Worm (Caenorhabditis elegans) whole organism, L4 larva: ENCODE measurements around the gene ZK757.1.

ENCODE experiments used
- D1046.2 ChIP-seq: fragments of 200-800 bp; sonication (Bioruptor generic); IDR thresholded peaks from 2 replicates; pipeline ENCODE4 v1.3.6; 2022; ENCODE audit warnings: missing genetic modification characterization, missing compliant biosample characterization
- F10B5.3 ChIP-seq: sonication (generic microtip); optimal IDR thresholded peaks from 2 replicates; lab custom pipeline; 2016; ENCODE audit warnings: mild to moderate bottlenecking, missing genetic modification characterization, missing compliant biosample characterization
- F44E2.7 ChIP-seq: fragments of 200-800 bp; sonication (Bioruptor generic); IDR thresholded peaks from 2 replicates; pipeline ENCODE4 v2.1.2; 2022; ENCODE audit warnings: missing genetic modification characterization, missing compliant biosample characterization
- F49E8.2 ChIP-seq: sonication (generic microtip); optimal IDR thresholded peaks from 2 replicates; lab custom pipeline; 2016; ENCODE audit warnings: missing compliant biosample characterization, mild to moderate bottlenecking, missing genetic modification characterization, borderline replicate concordance
- T20F7.1 ChIP-seq: fragments of 200-800 bp; sonication (Bioruptor generic); optimal IDR thresholded peaks from 2 replicates; lab custom pipeline; 2018; ENCODE audit warnings: mild to moderate bottlenecking, missing genetic modification characterization, missing compliant biosample characterization
- T26A8.4 ChIP-seq: fragments of 200-800 bp; sonication (Bioruptor generic); IDR thresholded peaks from 2 replicates; pipeline ENCODE4 v1.3.6; 2022; ENCODE audit warnings: missing genetic modification characterization, missing compliant biosample characterization
- Y105C5A.15 ChIP-seq: fragments of 200-800 bp; sonication (Bioruptor generic); IDR thresholded peaks from 2 replicates; pipeline ENCODE4 v1.3.6; 2022; ENCODE audit warnings: missing genetic modification characterization, missing compliant biosample characterization
- Y48G9A.11 ChIP-seq: fragments of 200-800 bp; sonication (Bioruptor generic); IDR thresholded peaks from 2 replicates; pipeline ENCODE4 v1.3.6; 2022; ENCODE audit warnings: missing genetic modification reagents, missing genetic modification characterization, missing compliant biosample characterization
- Y75B8A.6 ChIP-seq: fragments of 200-800 bp; sonication (Bioruptor generic); IDR thresholded peaks from 2 replicates; pipeline ENCODE4 v1.3.6; 2022; ENCODE audit warnings: missing genetic modification reagents, missing genetic modification characterization, missing compliant biosample characterization
- ZK546.5 ChIP-seq, 2 experiments: sonication (generic microtip); optimal IDR thresholded peaks; 2 replicates each; lab custom pipeline; 2017; ENCODE audit warnings: missing biosample characterization in 2 of 2, missing genetic modification characterization in 2 of 2
- aha-1 ChIP-seq: fragments of 150-350 bp; peaks from one replicate; lab custom pipeline; 2014; ENCODE audit warnings: missing biosample characterization, missing genetic modification characterization
- aly-2 ChIP-seq: sonication (generic microtip); optimal IDR thresholded peaks from 2 replicates; lab custom pipeline; 2018; ENCODE audit warnings: missing biosample characterization, missing genetic modification characterization
- ceh-28 ChIP-seq: fragments of 150-350 bp; optimal IDR thresholded peaks from 2 replicates; lab custom pipeline; 2014; ENCODE audit warnings: missing biosample characterization, missing genetic modification reagents, missing genetic modification characterization
- ces-1 ChIP-seq: fragments of 150-350 bp; sonication (generic microtip); optimal IDR thresholded peaks from 4 replicates; lab custom pipeline; 2014; ENCODE audit warnings: missing biosample characterization, missing genetic modification reagents, missing genetic modification characterization
- daf-12 ChIP-seq: fragments of 150-350 bp; optimal IDR thresholded peaks from 2 replicates; lab custom pipeline; 2014; ENCODE audit warnings: missing biosample characterization, missing genetic modification reagents, missing genetic modification characterization
- daf-16 ChIP-seq, 3 experiments: sonication (generic microtip); optimal IDR thresholded peaks; 2 replicates each; lab custom pipeline; 2016 to 2017; ENCODE audit warnings: missing genetic modification characterization in 3 of 3, missing genetic modification reagents in 3 of 3, mild to moderate bottlenecking in 2 of 3, missing compliant biosample characterization in 2 of 3, missing biosample characterization in 1 of 3, moderate library complexity in 1 of 3
- daf-19 ChIP-seq: fragments of 200-800 bp; sonication (Bioruptor generic); conservative IDR thresholded peaks from 2 replicates; pipeline ENCODE4 v1.3.6; 2022; ENCODE audit warnings: missing genetic modification characterization, missing compliant biosample characterization
- dmd-6 ChIP-seq: fragments of 200-800 bp; sonication (Bioruptor generic); IDR thresholded peaks from 2 replicates; pipeline ENCODE4 v1.3.6; 2022; ENCODE audit warnings: missing genetic modification reagents, missing genetic modification characterization, missing compliant biosample characterization
- dmd-9 ChIP-seq: fragments of 200-800 bp; sonication (Bioruptor generic); IDR thresholded peaks from 2 replicates; pipeline ENCODE4 v1.3.6; 2022; ENCODE audit warnings: missing genetic modification reagents, missing genetic modification characterization, missing compliant biosample characterization
- dpl-1 ChIP-seq: fragments of 150-350 bp; optimal IDR thresholded peaks from 2 replicates; lab custom pipeline; 2014; ENCODE audit warnings: missing biosample characterization, missing genetic modification reagents, missing genetic modification characterization
- dve-1 ChIP-seq: sonication (generic microtip); optimal IDR thresholded peaks from 2 replicates; lab custom pipeline; 2017; ENCODE audit warnings: antibody characterized with exemption, mild to moderate bottlenecking, missing genetic modification characterization, missing compliant biosample characterization; ENCODE audit not compliant: insufficient read depth
- fkh-10 ChIP-seq: fragments of 150-350 bp; optimal IDR thresholded peaks from 2 replicates; lab custom pipeline; 2014; ENCODE audit warnings: missing biosample characterization, missing genetic modification reagents, missing genetic modification characterization
- fos-1 ChIP-seq: fragments of 150-350 bp; optimal IDR thresholded peaks from 2 replicates; lab custom pipeline; 2014; ENCODE audit warnings: missing biosample characterization, missing genetic modification characterization
- hif-1 ChIP-seq, 2 experiments: sonication (generic microtip); optimal IDR thresholded peaks; 2 replicates each; lab custom pipeline; 2016 to 2017; ENCODE audit warnings: missing compliant biosample characterization in 2 of 2, missing genetic modification characterization in 2 of 2, missing genetic modification reagents in 2 of 2, missing genotype in 2 of 2, mild to moderate bottlenecking in 1 of 2
- hlh-11 ChIP-seq: fragments of 200-800 bp; sonication (Bioruptor generic); optimal IDR thresholded peaks from 2 replicates; lab custom pipeline; 2018; ENCODE audit warnings: mild to moderate bottlenecking, missing genetic modification characterization, missing compliant biosample characterization
- hlh-30 ChIP-seq: sonication (generic microtip); optimal IDR thresholded peaks from 2 replicates; lab custom pipeline; 2017; ENCODE audit warnings: antibody characterized with exemption, mild to moderate bottlenecking, missing genetic modification characterization, missing compliant biosample characterization; ENCODE audit not compliant: insufficient read depth
- lin-1 ChIP-seq: fragments of 200-800 bp; sonication (Bioruptor generic); IDR thresholded peaks from 2 replicates; pipeline ENCODE4 v1.3.6; 2022; ENCODE audit warnings: missing genetic modification reagents, missing genetic modification characterization, missing compliant biosample characterization
- lin-15B ChIP-seq: fragments of 150-350 bp; sonication (generic microtip); optimal IDR thresholded peaks from 3 replicates; lab custom pipeline; 2014; ENCODE audit warnings: missing biosample characterization, missing genetic modification characterization
- lin-38 ChIP-seq: fragments of 200-800 bp; sonication (Bioruptor generic); IDR thresholded peaks from 2 replicates; pipeline ENCODE4 v1.3.6; 2022; ENCODE audit warnings: missing genetic modification reagents, missing genetic modification characterization, missing compliant biosample characterization
- lin-39 ChIP-seq: fragments of 150-350 bp; optimal IDR thresholded peaks from 2 replicates; lab custom pipeline; 2014; ENCODE audit warnings: missing biosample characterization, missing genetic modification reagents, missing genetic modification characterization
- lsy-2 ChIP-seq, 2 experiments: fragments of 150-350 bp in 1 of 2; sonication (generic microtip) in 1 of 2; optimal IDR thresholded peaks; 2 replicates each; lab custom pipeline; 2014 to 2017; ENCODE audit warnings: missing biosample characterization in 2 of 2, missing genetic modification characterization in 2 of 2
- mep-1 ChIP-seq: fragments of 150-350 bp; sonication (generic microtip); optimal IDR thresholded peaks from 3 replicates; lab custom pipeline; 2014; ENCODE audit warnings: missing biosample characterization, missing genetic modification characterization
- mxl-3 ChIP-seq: fragments of 200-800 bp; sonication (Bioruptor generic); optimal IDR thresholded peaks from 2 replicates; lab custom pipeline; 2018; ENCODE audit warnings: mild to moderate bottlenecking, missing genetic modification characterization, missing compliant biosample characterization
- nhr-10 ChIP-seq: fragments of 150-350 bp; optimal IDR thresholded peaks from 2 replicates; lab custom pipeline; 2014; ENCODE audit warnings: missing biosample characterization, missing genetic modification characterization
- nhr-11 ChIP-seq: fragments of 150-350 bp; optimal IDR thresholded peaks from 2 replicates; lab custom pipeline; 2014; ENCODE audit warnings: missing biosample characterization, missing genetic modification characterization
- nhr-111 ChIP-seq: fragments of 200-800 bp; sonication (Bioruptor generic); optimal IDR thresholded peaks from 2 replicates; lab custom pipeline; 2018; ENCODE audit warnings: mild to moderate bottlenecking, missing genetic modification characterization, missing compliant biosample characterization
- nhr-237 ChIP-seq: sonication (generic microtip); optimal IDR thresholded peaks from 2 replicates; lab custom pipeline; 2017; ENCODE audit warnings: missing biosample characterization, missing genetic modification characterization
- nhr-28 ChIP-seq: fragments of 150-350 bp; optimal IDR thresholded peaks from 2 replicates; lab custom pipeline; 2014; ENCODE audit warnings: missing biosample characterization, missing genetic modification characterization
- nhr-48 ChIP-seq: sonication (generic microtip); optimal IDR thresholded peaks from 2 replicates; lab custom pipeline; 2016; ENCODE audit warnings: mild to moderate bottlenecking, missing genetic modification characterization, missing compliant biosample characterization
- nhr-77 ChIP-seq: fragments of 150-350 bp; optimal IDR thresholded peaks from 2 replicates; lab custom pipeline; 2014; ENCODE audit warnings: missing biosample characterization, missing genetic modification characterization
- pha-4 ChIP-seq, 2 experiments: fragments of 150-350 bp in 1 of 2; fragments of 200-800 bp in 1 of 2; sonication (Bioruptor generic) in 1 of 2; IDR thresholded peaks in 1 of 2; optimal IDR thresholded peaks in 1 of 2; 2 replicates each; pipeline versions ENCODE4 v1.3.6 to Lab custom; 2014 to 2022; ENCODE audit warnings: missing genetic modification characterization in 2 of 2, missing genetic modification reagents in 2 of 2, missing biosample characterization in 1 of 2, missing compliant biosample characterization in 1 of 2
- set-16 ChIP-seq: fragments of 200-800 bp; sonication (Bioruptor generic); IDR thresholded peaks from 2 replicates; pipeline ENCODE4 v1.3.6; 2022; ENCODE audit warnings: missing genetic modification reagents, missing genetic modification characterization, missing compliant biosample characterization
- skn-1 ChIP-seq: fragments of 150-350 bp; optimal IDR thresholded peaks from 2 replicates; lab custom pipeline; 2014; ENCODE audit warnings: missing biosample characterization, missing genetic modification characterization
- snpc-1.2 ChIP-seq: fragments of 200-800 bp; sonication (Bioruptor generic); IDR thresholded peaks from 2 replicates; pipeline ENCODE4 v1.3.6; 2022; ENCODE audit warnings: missing genetic modification reagents, missing genetic modification characterization, missing compliant biosample characterization
- spr-1 ChIP-seq: sonication (generic microtip); optimal IDR thresholded peaks from 2 replicates; lab custom pipeline; 2016; ENCODE audit warnings: mild to moderate bottlenecking, missing genetic modification characterization, missing compliant biosample characterization
- unc-39 ChIP-seq: sonication (generic microtip); optimal IDR thresholded peaks from 2 replicates; lab custom pipeline; 2017; ENCODE audit warnings: missing biosample characterization, missing genetic modification characterization
- zfp-2 ChIP-seq: sonication (generic microtip); optimal IDR thresholded peaks from 2 replicates; lab custom pipeline; 2016; ENCODE audit warnings: mild to moderate bottlenecking, missing genetic modification characterization, missing compliant biosample characterization

The ZK757.1 gene

DNA sequence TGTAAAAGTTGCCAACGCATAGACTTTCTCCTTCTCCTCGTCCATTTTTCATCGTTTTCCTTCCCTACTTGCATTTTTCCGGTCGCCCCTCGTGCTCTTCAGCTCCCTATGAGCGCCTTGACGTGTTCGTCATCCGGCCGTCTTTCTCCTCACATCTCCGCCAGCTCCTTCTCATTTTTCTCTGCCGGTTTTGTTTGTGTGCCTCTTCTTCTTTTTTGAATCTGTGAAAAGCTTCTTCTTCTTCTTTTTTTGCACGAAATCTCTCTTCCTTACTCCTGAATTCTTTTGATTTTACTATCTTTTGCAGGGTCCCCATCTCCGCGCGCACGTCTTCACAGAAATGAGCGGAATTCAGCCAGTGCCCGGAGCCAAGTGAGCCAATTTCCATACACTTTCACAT, 19.4 kb downstream of the ZK757.1 start, which contains the start of gene K11H3.3:
K11H3.3 (plus strand) TSS at position 308 of the 400 bp plus-strand sequence.
- TF ChIP-seq hlh-30 (tag; lab: Kevin White, UChicago) (peak; percentile 13), spr-1 (tag; lab: Kevin White, UChicago) (no peak), dmd-9 (GFP tag; lab: Robert Waterston, UW) (no peak), F10B5.3 (no peak), Y105C5A.15 (GFP tag; lab: Robert Waterston, UW) (no peak), set-16 (GFP tag; lab: Robert Waterston, UW) (0 out of 2 replicates have a peak, but pooled peaks have one; percentile 17), nhr-11 (tag; lab: Kevin White, UChicago) (no peak), aha-1 (tag; lab: Kevin White, UChicago) (peak; percentile 54), mep-1 (tag; lab: Kevin White, UChicago) (peak; percentile 8)

DNA sequence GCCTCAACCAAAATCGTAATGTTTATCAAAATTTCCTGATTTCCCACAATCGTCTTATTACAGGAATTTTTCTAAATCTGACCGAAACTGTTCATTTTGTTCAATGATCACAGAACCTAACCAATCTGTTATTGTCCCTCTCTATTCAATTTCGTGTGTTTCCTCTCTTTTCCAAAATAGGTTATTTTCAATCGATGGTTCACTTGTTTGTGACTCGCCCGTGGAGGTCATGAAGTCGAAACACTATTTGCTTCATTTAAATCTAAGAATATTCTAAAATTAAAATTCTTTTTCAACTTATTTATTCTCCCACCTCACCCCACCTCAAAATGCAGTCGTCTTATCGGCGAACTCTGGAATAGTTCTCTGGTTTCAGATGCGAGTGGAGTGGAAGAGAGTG, 20.1 kb downstream of the ZK757.1 start:
- TF ChIP-seq daf-12 (tag; lab: Kevin White, UChicago) (no peak), ceh-28 (tag; lab: Kevin White, UChicago) (no peak), daf-19 (GFP tag; lab: Robert Waterston, UW) (no peak), nhr-11 (tag; lab: Kevin White, UChicago) (no peak), fkh-10 (no peak), ces-1 (no peak), snpc-1.2 (GFP tag; lab: Robert Waterston, UW) (no peak), lsy-2 (tag; optimal IDR thresholded peaks at IDR 0.05; lab: Kevin White, UChicago) (no peak), dmd-6 (GFP tag; lab: Robert Waterston, UW) (peak; percentile 39; the same call in 1 of the 2 replicates), nhr-77 (tag; lab: Kevin White, UChicago) (no peak), zfp-2 (tag; lab: Kevin White, UChicago) (no peak), lin-1 (GFP tag; lab: Robert Waterston, UW) (no peak), F49E8.2 (tag; lab: Kevin White, UChicago) (no peak), skn-1 (tag; lab: Kevin White, UChicago) (no peak), dve-1 (tag; lab: Kevin White, UChicago) (peak; percentile 8), mxl-3 (no peak), T26A8.4 (no peak), D1046.2 (GFP tag; lab: Robert Waterston, UW) (no peak), dpl-1 (GFP tag; lab: Kevin White, UChicago) (no peak), T20F7.1 (GFP tag; lab: Kevin White, UChicago) (no peak), lin-38 (GFP tag; lab: Robert Waterston, UW) (no peak), nhr-28 (tag; lab: Kevin White, UChicago) (peak; percentile 51), nhr-10 (tag; lab: Kevin White, UChicago) (peak; percentile 10), hlh-11 (tag; lab: Kevin White, UChicago) (peak; percentile 18), nhr-237 (no peak), daf-16 (GFP tag; optimal IDR thresholded peaks at IDR 0.05; lab: Kevin White, UChicago) (no peak), daf-16 (tag; optimal IDR thresholded peaks at IDR 0.05; lab: Kevin White, UChicago) (peak; percentile 62), pha-4 (GFP tag; IDR thresholded peaks at IDR 0.05; lab: Robert Waterston, UW) (no peak), pha-4 (tag; optimal IDR thresholded peaks at IDR 0.05; lab: Kevin White, UChicago) (no peak), lin-39 (tag; lab: Kevin White, UChicago) (no peak)

- TF ChIP-seq nhr-111 (no peak), hif-1 (tag; optimal IDR thresholded peaks at IDR 0.05; lab: Kevin White, UChicago) (no peak), aly-2 (tag; lab: Kevin White, UChicago) (no peak), pha-4 (GFP tag; IDR thresholded peaks at IDR 0.05; lab: Robert Waterston, UW) (no peak), pha-4 (tag; optimal IDR thresholded peaks at IDR 0.05; lab: Kevin White, UChicago) (no peak), ZK546.5 (tag; optimal IDR thresholded peaks at IDR 0.05; lab: Kevin White, UChicago) (no peak), F44E2.7 (GFP tag; lab: Robert Waterston, UW) (no peak), lin-15B (no peak), unc-39 (no peak), hlh-11 (tag; lab: Kevin White, UChicago) (peak; percentile 58), Y75B8A.6 (GFP tag; lab: Robert Waterston, UW) (no peak), lin-38 (GFP tag; lab: Robert Waterston, UW) (no peak), zfp-2 (tag; lab: Kevin White, UChicago) (no peak), nhr-10 (tag; lab: Kevin White, UChicago) (no peak), fos-1 (tag; lab: Kevin White, UChicago) (no peak), spr-1 (tag; lab: Kevin White, UChicago) (no peak), Y48G9A.11 (GFP tag; lab: Robert Waterston, UW) (no peak), lin-1 (GFP tag; lab: Robert Waterston, UW) (no peak), hlh-30 (tag; lab: Kevin White, UChicago) (peak; percentile 57), nhr-48 (tag; lab: Kevin White, UChicago) (no peak), lsy-2 (tag; optimal IDR thresholded peaks at IDR 0.05; lab: Kevin White, UChicago) (no peak)
Measured at ce11 chrIII:9849950-9850349, 21.0 kb downstream of the ZK757.1 start.
